Fruit fly (Drosophila melanogaster): ENCODE results near the gene tin.

tin gene

dm6 chr3R:21416888-21417287 is 38.1 kb downstream of the tin start:
- no peak for TF ChIP-seq CrebA (GFP tag; optimal IDR thresholded peaks at IDR 0.05; ENCODE audit: borderline replicate concordance)
- TF ChIP-seq CG9705 (GFP tag; optimal IDR thresholded peaks at IDR 0.05) = no peak
- no peak for TF ChIP-seq pan (optimal IDR thresholded peaks at IDR 0.05)
- TF ChIP-seq HLH106 (tag; optimal IDR thresholded peaks at IDR 0.05) = no peak
- no peak for TF ChIP-seq dsf (GFP tag; optimal IDR thresholded peaks at IDR 0.05; ENCODE audit: borderline replicate concordance)
- TF ChIP-seq N (GFP tag; optimal IDR thresholded peaks at IDR 0.05) = no peak
- no peak for TF ChIP-seq foxo (GFP tag; optimal IDR thresholded peaks at IDR 0.05)
- no peak for TF ChIP-seq ey (GFP tag; optimal IDR thresholded peaks at IDR 0.05)
- TF ChIP-seq Sp1 (GFP tag; optimal IDR thresholded peaks at IDR 0.05) = no peak
- no peak for TF ChIP-seq br (GFP tag; optimal IDR thresholded peaks at IDR 0.05)
- no peak for TF ChIP-seq lola (GFP tag; optimal IDR thresholded peaks at IDR 0.05)

- TF ChIP-seq OdsH (GFP tag; optimal IDR thresholded peaks at IDR 0.05) = no peak
- TF ChIP-seq Dfd (GFP tag; optimal IDR thresholded peaks at IDR 0.05) = no peak
- TF ChIP-seq h (GFP tag; optimal IDR thresholded peaks at IDR 0.05) = no peak
- no peak for TF ChIP-seq br (GFP tag; optimal IDR thresholded peaks at IDR 0.05)
- TF ChIP-seq Rel (GFP tag; optimal IDR thresholded peaks at IDR 0.05) = no peak
- no peak for TF ChIP-seq Rel (tag; optimal IDR thresholded peaks at IDR 0.05)
- TF ChIP-seq pan (optimal IDR thresholded peaks at IDR 0.05) = no peak
- no peak for TF ChIP-seq N (GFP tag; optimal IDR thresholded peaks at IDR 0.05)
- no peak for TF ChIP-seq tai (GFP tag; optimal IDR thresholded peaks at IDR 0.05)
These were observed 40.5 kb downstream of the tin start for dm6 chr3R:21419258-21419657.

dm6 chr3R:21419932-21420331 is 41.2 kb downstream of the tin start:
- TF ChIP-seq CG9705 (GFP tag; optimal IDR thresholded peaks at IDR 0.05) (no peak), HLH106 (tag; optimal IDR thresholded peaks at IDR 0.05) (peak; percentile 45), rgr (GFP tag; optimal IDR thresholded peaks at IDR 0.05) (peak; percentile 12), woc (GFP tag; optimal IDR thresholded peaks at IDR 0.05) (no peak), OdsH (GFP tag; optimal IDR thresholded peaks at IDR 0.05) (no peak), dsf (GFP tag; optimal IDR thresholded peaks at IDR 0.05; ENCODE audit: borderline replicate concordance) (no peak), br (GFP tag; optimal IDR thresholded peaks at IDR 0.05) (no peak), lola (GFP tag; optimal IDR thresholded peaks at IDR 0.05) (no peak), CrebA (GFP tag; optimal IDR thresholded peaks at IDR 0.05; ENCODE audit: borderline replicate concordance) (no peak), dl (GFP tag; optimal IDR thresholded peaks at IDR 0.05; ENCODE audit: insufficient read depth in 1 of 2, partially characterized antibody in 2 of 2) (no peak), ey (GFP tag; optimal IDR thresholded peaks at IDR 0.05) (no peak), Dfd (GFP tag; optimal IDR thresholded peaks at IDR 0.05) (no peak), GATAd (GFP tag; optimal IDR thresholded peaks at IDR 0.05) (no peak), dmrt93B (GFP tag; optimal IDR thresholded peaks at IDR 0.05) (no peak), Vsx2 (GFP tag; optimal IDR thresholded peaks at IDR 0.05; ENCODE audit: partially characterized antibody) (no peak), foxo (GFP tag; optimal IDR thresholded peaks at IDR 0.05) (peak in 1 of 2 experiments; percentile 27), tai (GFP tag; optimal IDR thresholded peaks at IDR 0.05) (no peak), Sp1 (GFP tag; optimal IDR thresholded peaks at IDR 0.05) (peak; percentile 24), Rel (GFP tag; optimal IDR thresholded peaks at IDR 0.05) (no peak), Rel (tag; optimal IDR thresholded peaks at IDR 0.05) (no peak), Hr83 (GFP tag; optimal IDR thresholded peaks at IDR 0.05; ENCODE audit: poor library complexity, severe bottlenecking) (no peak), Myc (optimal IDR thresholded peaks at IDR 0.05) (no peak), Mio (GFP tag; optimal IDR thresholded peaks at IDR 0.05) (no peak), h (GFP tag; optimal IDR thresholded peaks at IDR 0.05) (peak; percentile 16), fru (GFP tag; optimal IDR thresholded peaks at IDR 0.05) (peak; percentile 18), sv (GFP tag; optimal IDR thresholded peaks at IDR 0.05) (no peak), Hnf4 (GFP tag; optimal IDR thresholded peaks at IDR 0.05) (no peak), Jra (GFP tag; optimal IDR thresholded peaks at IDR 0.05) (no peak), Dif (GFP tag; optimal IDR thresholded peaks at IDR 0.05; ENCODE audit: partially characterized antibody) (no peak)

- TF ChIP-seq lola (GFP tag; optimal IDR thresholded peaks at IDR 0.05) = no peak
These were observed 48.0 kb downstream of the tin start for dm6 chr3R:21426795-21427194.

Data from whole organism, wandering third instar larva.